Worm (Caenorhabditis elegans) whole organism, midembryonic: ENCODE data around the gene sru-37.

Experiments
- T22C8.4 ChIP-seq: fragments of 200-800 bp; sonication (Bioruptor generic); IDR thresholded peaks from 2 replicates; pipeline ENCODE4 v1.3.6; 2022; ENCODE audit warnings: missing genetic modification characterization, missing compliant biosample characterization
- cog-1 ChIP-seq: sonication (generic microtip); optimal IDR thresholded peaks from 2 replicates; lab custom pipeline; 2016; ENCODE audit warnings: missing genetic modification characterization, missing compliant biosample characterization
- flt-1 ChIP-seq: fragments of 200-800 bp; sonication (Bioruptor generic); IDR thresholded peaks from 2 replicates; pipeline ENCODE4 v1.3.6; 2022; ENCODE audit warnings: missing genetic modification characterization, missing compliant biosample characterization
- klf-2 ChIP-seq: fragments of 200-800 bp; sonication (Bioruptor generic); conservative IDR thresholded peaks from 2 replicates; pipeline ENCODE4 v1.3.6; 2022; ENCODE audit warnings: missing genetic modification reagents, missing genetic modification characterization, missing compliant biosample characterization
- med-1 ChIP-seq: sonication (generic microtip); optimal IDR thresholded peaks from 2 replicates; lab custom pipeline; 2017; ENCODE audit warnings: missing genetic modification characterization, mild to moderate bottlenecking, missing compliant biosample characterization, antibody characterized with exemption, missing genetic modification reagents; ENCODE audit not compliant: insufficient read depth
- ref-1 ChIP-seq: fragments of 200-800 bp; sonication (Bioruptor generic); conservative IDR thresholded peaks from 2 replicates; pipeline ENCODE4 v1.3.6; 2022; ENCODE audit warnings: missing genetic modification reagents, missing genetic modification characterization, missing compliant biosample characterization
- tab-1 ChIP-seq: fragments of 200-800 bp; sonication (Bioruptor generic); IDR thresholded peaks from 2 replicates; pipeline ENCODE4 v1.3.6; 2022; ENCODE audit warnings: missing genetic modification characterization, missing compliant biosample characterization
- ztf-23 ChIP-seq: fragments of 200-800 bp; sonication (Bioruptor generic); IDR thresholded peaks from 2 replicates; pipeline ENCODE4 v1.3.6; 2022; ENCODE audit warnings: missing genetic modification reagents, missing genetic modification characterization, missing compliant biosample characterization
- ztf-29 ChIP-seq: fragments of 200-800 bp; sonication (Bioruptor generic); IDR thresholded peaks from 2 replicates; pipeline ENCODE4 v1.3.6; 2022; ENCODE audit warnings: missing genetic modification reagents, missing genetic modification characterization, missing compliant biosample characterization

ce11 chrV:9811154-9811553 lies 5.9 kb downstream of the sru-37 start, which contains the start of gene sru-29:
- TF ChIP-seq tab-1 (GFP tag; lab: Robert Waterston, UW) = no peak
- TF ChIP-seq flt-1 (GFP tag; lab: Robert Waterston, UW) = no peak
- no peak for TF ChIP-seq ztf-23 (GFP tag; lab: Robert Waterston, UW)
- TF ChIP-seq cog-1 (tag; lab: Kevin White, UChicago) = no peak
- TF ChIP-seq klf-2 (GFP tag; lab: Robert Waterston, UW) = no peak
- no peak for TF ChIP-seq med-1 (GFP tag; lab: Kevin White, UChicago)
- TF ChIP-seq T22C8.4 = no peak
- no peak for TF ChIP-seq ztf-29
- TF ChIP-seq ref-1 (GFP tag; lab: Robert Waterston, UW) = no peak
